Fruit fly (Drosophila melanogaster) Kc167 (cell line): Measurements from ENCODE around the gene shep.

Source experiments
- Myc ChIP-seq: fragments of >200 bp; optimal IDR thresholded peaks from 2 replicates; lab custom pipeline; 2017; ENCODE audit warnings: missing external identifiers
- Sin3A ChIP-seq: fragments of >200 bp; optimal IDR thresholded peaks from 2 replicates; lab custom pipeline; 2018; ENCODE audit warnings: missing external identifiers
- h ChIP-seq: fragments of >200 bp; optimal IDR thresholded peaks from 3 replicates; lab custom pipeline; 2018; ENCODE audit warnings: missing external identifiers
- insv ChIP-seq: fragments of >200 bp; optimal IDR thresholded peaks from 3 replicates; lab custom pipeline; 2018; ENCODE audit warnings: missing external identifiers
- psq ChIP-seq: fragments of >200 bp; optimal IDR thresholded peaks from 2 replicates; lab custom pipeline; 2017; ENCODE audit warnings: missing external identifiers
- ttk ChIP-seq: sonication (Bioruptor generic); optimal IDR thresholded peaks from 2 replicates; lab custom pipeline; 2017; ENCODE audit warnings: missing external identifiers

shep gene

DNA sequence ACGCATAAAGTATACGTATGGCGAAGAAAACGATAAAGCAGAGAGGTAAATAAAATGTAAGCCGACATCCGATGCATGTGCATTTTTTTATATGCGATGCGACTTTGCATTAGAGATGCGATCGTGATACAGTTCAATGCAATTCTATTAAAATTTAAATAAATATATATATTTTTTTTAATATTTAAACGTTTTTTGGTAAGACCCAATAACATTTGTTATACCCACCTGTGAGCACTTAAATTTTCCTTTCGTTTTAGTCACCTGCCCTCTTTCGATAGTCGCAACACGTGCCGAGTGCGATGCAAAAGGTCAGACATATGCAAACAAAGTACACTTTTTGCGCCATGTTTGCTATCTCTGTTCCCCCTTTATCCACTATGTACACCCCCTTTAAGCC lies 149.5 kb downstream of the shep start:
- no peak for TF ChIP-seq Sin3A (lab: Kevin White, UChicago)
- no peak for TF ChIP-seq ttk (lab: Kevin White, UChicago)
- no peak for TF ChIP-seq insv (lab: Kevin White, UChicago)
- no peak for TF ChIP-seq psq (lab: Kevin White, UChicago)
- no peak for TF ChIP-seq h (lab: Kevin White, UChicago)
- no peak for TF ChIP-seq Myc

DNA sequence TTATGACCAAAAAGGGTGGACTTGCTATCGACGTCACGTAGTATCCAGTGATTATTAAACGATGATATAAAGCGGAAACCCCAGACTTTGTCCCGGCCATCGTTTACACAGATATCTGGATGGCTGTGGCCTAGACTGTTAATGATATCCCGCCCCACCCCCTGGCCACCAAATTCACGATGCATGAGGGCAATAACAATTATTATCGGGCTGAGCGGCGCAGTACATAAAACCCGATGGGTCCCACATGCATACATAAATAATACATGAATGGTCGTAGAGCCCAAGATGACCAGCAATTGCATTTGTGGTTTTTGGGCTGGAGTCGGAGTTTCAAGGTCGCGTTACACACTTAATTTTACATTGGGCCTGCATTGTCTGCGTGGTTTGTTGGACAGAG lies 150.1 kb downstream of the shep start:
- TF ChIP-seq h (lab: Kevin White, UChicago): no peak
- no peak for TF ChIP-seq insv (lab: Kevin White, UChicago)
- TF ChIP-seq ttk (lab: Kevin White, UChicago): no peak
- no peak for TF ChIP-seq psq (lab: Kevin White, UChicago)
- TF ChIP-seq Myc: no peak
- no peak for TF ChIP-seq Sin3A (lab: Kevin White, UChicago)

DNA sequence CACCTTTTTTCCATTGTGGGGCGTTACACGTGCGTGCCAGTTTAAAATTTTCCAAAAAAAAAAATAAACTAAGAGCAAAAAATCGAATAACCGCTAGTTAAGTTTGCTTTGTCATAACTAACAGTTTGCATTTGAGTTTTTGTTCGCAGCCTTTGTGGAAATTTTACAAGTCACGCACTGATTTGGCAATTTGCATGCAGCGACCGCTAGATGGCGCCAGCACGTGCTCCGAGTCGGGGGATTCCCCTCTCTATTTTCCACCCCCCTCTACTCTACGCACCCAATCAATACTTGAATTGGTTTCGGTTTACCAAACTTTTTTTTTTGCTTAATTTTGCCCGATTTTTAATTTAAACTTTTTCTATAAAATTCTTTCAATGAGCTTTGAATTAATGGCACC lies 152.5 kb downstream of the shep start:
- TF ChIP-seq psq (lab: Kevin White, UChicago): no peak
- TF ChIP-seq Sin3A (lab: Kevin White, UChicago): no peak
- TF ChIP-seq Myc: no peak
- no peak for TF ChIP-seq insv (lab: Kevin White, UChicago)
- TF ChIP-seq ttk (lab: Kevin White, UChicago): no peak
- TF ChIP-seq h (lab: Kevin White, UChicago): no peak
